Fruit fly (Drosophila melanogaster): ENCODE data around the gene Gr64e.
A peak's percentile ranks its signal among the peaks of the same experiment; 100 is the strongest.

The Gr64e gene

dm6 chr3L:4071561-4072049 lies 39.7 kb downstream of the Gr64e start, which contains the start of gene wit:
Gene wit (minus strand): TSS chr3L:4071717.
- peak; percentile 52 for TF ChIP-seq rgr (GFP tag; optimal IDR thresholded peaks at IDR 0.05)
- no peak for TF ChIP-seq Mio (GFP tag; optimal IDR thresholded peaks at IDR 0.05)
- TF ChIP-seq Dif (GFP tag; optimal IDR thresholded peaks at IDR 0.05; ENCODE audit: partially characterized antibody): peak; percentile 98
- peak; percentile 16 for TF ChIP-seq h (GFP tag; optimal IDR thresholded peaks at IDR 0.05)
- TF ChIP-seq sv (GFP tag; optimal IDR thresholded peaks at IDR 0.05): no peak
- no peak for TF ChIP-seq lola (GFP tag; optimal IDR thresholded peaks at IDR 0.05)
- no peak for TF ChIP-seq jim (GFP tag; optimal IDR thresholded peaks at IDR 0.05)
- no peak for TF ChIP-seq pan (optimal IDR thresholded peaks at IDR 0.05)
- no peak for TF ChIP-seq woc (GFP tag; optimal IDR thresholded peaks at IDR 0.05)
- TF ChIP-seq HLH106 (tag; optimal IDR thresholded peaks at IDR 0.05): no peak
- TF ChIP-seq N (GFP tag; optimal IDR thresholded peaks at IDR 0.05): no peak
- TF ChIP-seq Hr78 (GFP tag; optimal IDR thresholded peaks at IDR 0.05): no peak
- no peak for TF ChIP-seq CG9705 (GFP tag; optimal IDR thresholded peaks at IDR 0.05)
- TF ChIP-seq Rel (GFP tag; optimal IDR thresholded peaks at IDR 0.05): peak; percentile 10
- no peak for TF ChIP-seq Rel (tag; optimal IDR thresholded peaks at IDR 0.05)
- TF ChIP-seq foxo (GFP tag; optimal IDR thresholded peaks at IDR 0.05): no peak
- TF ChIP-seq Hr83 (GFP tag; optimal IDR thresholded peaks at IDR 0.05; ENCODE audit: poor library complexity, severe bottlenecking): peak; percentile 38
- TF ChIP-seq Hnf4 (GFP tag; optimal IDR thresholded peaks at IDR 0.05): peak; percentile 42
- peak; percentile 91 to 96 for TF ChIP-seq dl (GFP tag; optimal IDR thresholded peaks at IDR 0.05; ENCODE audit: insufficient read depth in 1 of 2, partially characterized antibody in 2 of 2)
- TF ChIP-seq Jra (GFP tag; optimal IDR thresholded peaks at IDR 0.05): peak; percentile 53
- peak; percentile 85 for TF ChIP-seq sage (GFP tag; optimal IDR thresholded peaks at IDR 0.05)
- no peak for TF ChIP-seq usp (GFP tag; optimal IDR thresholded peaks at IDR 0.05)
- peak; percentile 42 for TF ChIP-seq brk (GFP tag; optimal IDR thresholded peaks at IDR 0.05)
- TF ChIP-seq GATAd (GFP tag; optimal IDR thresholded peaks at IDR 0.05): no peak
- no peak for TF ChIP-seq OdsH (GFP tag; optimal IDR thresholded peaks at IDR 0.05)
- TF ChIP-seq fru (GFP tag; optimal IDR thresholded peaks at IDR 0.05): peak; percentile 99
- peak; percentile 18 for TF ChIP-seq Sp1 (GFP tag; optimal IDR thresholded peaks at IDR 0.05)
- peak; percentile 92 for TF ChIP-seq psq (GFP tag; optimal IDR thresholded peaks at IDR 0.05)
- no peak for TF ChIP-seq Abd-B (GFP tag; optimal IDR thresholded peaks at IDR 0.05)
- no peak for TF ChIP-seq ey (GFP tag; optimal IDR thresholded peaks at IDR 0.05)
- peak; percentile 77 for TF ChIP-seq CrebA (GFP tag; optimal IDR thresholded peaks at IDR 0.05; ENCODE audit: borderline replicate concordance)
- TF ChIP-seq tai (GFP tag; optimal IDR thresholded peaks at IDR 0.05): no peak
- no peak for TF ChIP-seq Dfd (GFP tag; optimal IDR thresholded peaks at IDR 0.05)
- TF ChIP-seq Vsx2 (GFP tag; optimal IDR thresholded peaks at IDR 0.05; ENCODE audit: partially characterized antibody): peak; percentile 95
- no peak for TF ChIP-seq Myc (optimal IDR thresholded peaks at IDR 0.05)
- no peak for TF ChIP-seq dsf (GFP tag; optimal IDR thresholded peaks at IDR 0.05; ENCODE audit: borderline replicate concordance)
- TF ChIP-seq dmrt93B (GFP tag; optimal IDR thresholded peaks at IDR 0.05): no peak
- peak; percentile 63 for TF ChIP-seq br (GFP tag; optimal IDR thresholded peaks at IDR 0.05)
- peak; percentile 47 for TF ChIP-seq CG32264 (GFP tag; optimal IDR thresholded peaks at IDR 0.05)

dm6 chr3L:4072717-4073116 lies 40.8 kb downstream of the Gr64e start:
- TF ChIP-seq Dif (GFP tag; optimal IDR thresholded peaks at IDR 0.05; ENCODE audit: partially characterized antibody): no peak
- no peak for TF ChIP-seq Abd-B (GFP tag; optimal IDR thresholded peaks at IDR 0.05)
- no peak for TF ChIP-seq Hr78 (GFP tag; optimal IDR thresholded peaks at IDR 0.05)
- TF ChIP-seq psq (GFP tag; optimal IDR thresholded peaks at IDR 0.05): no peak
- no peak for TF ChIP-seq Hnf4 (GFP tag; optimal IDR thresholded peaks at IDR 0.05)
- TF ChIP-seq brk (GFP tag; optimal IDR thresholded peaks at IDR 0.05): no peak
- TF ChIP-seq Sp1 (GFP tag; optimal IDR thresholded peaks at IDR 0.05): no peak
- no peak for TF ChIP-seq CG9705 (GFP tag; optimal IDR thresholded peaks at IDR 0.05)
- no peak for TF ChIP-seq usp (GFP tag; optimal IDR thresholded peaks at IDR 0.05)
- TF ChIP-seq br (GFP tag; optimal IDR thresholded peaks at IDR 0.05): no peak
- TF ChIP-seq OdsH (GFP tag; optimal IDR thresholded peaks at IDR 0.05): no peak
- TF ChIP-seq CG32264 (GFP tag; optimal IDR thresholded peaks at IDR 0.05): no peak
- no peak for TF ChIP-seq sv (GFP tag; optimal IDR thresholded peaks at IDR 0.05)
- TF ChIP-seq sage (GFP tag; optimal IDR thresholded peaks at IDR 0.05): no peak
- TF ChIP-seq dl (GFP tag; optimal IDR thresholded peaks at IDR 0.05; ENCODE audit: insufficient read depth in 1 of 2, partially characterized antibody in 2 of 2): no peak
- TF ChIP-seq fru (GFP tag; optimal IDR thresholded peaks at IDR 0.05): no peak
- TF ChIP-seq Vsx2 (GFP tag; optimal IDR thresholded peaks at IDR 0.05; ENCODE audit: partially characterized antibody): no peak
- no peak for TF ChIP-seq Dfd (GFP tag; optimal IDR thresholded peaks at IDR 0.05)

All from whole organism, wandering third instar larva.